ENCODE assay signal across 1 fruit fly cellular context in the genomic region with DNA sequence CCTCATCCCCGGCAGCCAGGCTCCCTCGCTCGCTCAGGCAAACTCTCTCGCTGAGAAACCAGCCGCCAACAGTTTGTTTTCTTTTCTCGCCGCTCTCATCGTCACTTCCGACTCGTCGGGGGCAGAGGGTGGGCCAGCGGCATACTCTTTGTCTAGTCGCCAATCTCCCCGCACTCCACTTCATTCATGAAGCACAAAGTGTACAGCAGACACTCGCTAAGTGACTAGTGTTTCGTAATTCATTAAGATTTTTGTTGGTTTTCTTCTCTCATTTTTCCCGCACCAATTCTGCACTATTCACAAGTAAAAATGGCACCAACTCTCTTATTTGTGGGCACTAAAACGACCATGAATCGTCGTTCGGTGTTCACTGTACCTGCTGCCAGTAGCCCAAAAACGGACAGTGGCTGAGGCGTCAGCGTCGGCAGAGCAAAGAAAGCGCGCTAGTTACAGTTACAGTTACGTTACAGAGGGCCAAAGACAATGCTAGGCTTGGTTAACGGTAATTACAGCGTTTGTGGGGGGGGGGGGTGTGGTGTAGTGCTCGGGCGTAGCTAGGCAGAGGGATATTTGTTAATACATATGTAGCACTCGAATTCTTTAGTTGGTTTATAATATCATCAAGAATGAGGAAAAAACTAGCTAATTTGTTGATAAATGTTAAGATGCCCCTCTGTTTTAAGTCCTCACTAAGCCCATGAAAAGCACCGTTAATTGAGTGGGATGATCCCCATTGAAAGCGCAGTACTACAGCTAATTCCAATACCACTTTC.
A peak's percentile ranks its signal among the peaks of the same experiment; 100 is the strongest.
TF ChIP-seq lines count a peak whose summit lies in the region.

No protein-coding gene starts in this region.

TF ChIP-seq in whole organism, embryonic, 481 proteins besides CTCF, POLR2A, EP300 and RAD21 (continued from another document):
- TF ChIP-seq CG42726 (GFP tag; IDR thresholded peaks at IDR 0.05; lab: Robert Waterston, UW; ENCODE audit: partially characterized antibody): no peak
- peak; percentile 98 for TF ChIP-seq CG9817 (tag; optimal IDR thresholded peaks at IDR 0.05; lab: Kevin White, UChicago)
- TF ChIP-seq Hr78 (GFP tag; optimal IDR thresholded peaks at IDR 0.05; lab: Kevin White, UChicago): peak in 1 of 2 experiments; percentile 94
- peak; percentile 95 for TF ChIP-seq CG13894 (tag; optimal IDR thresholded peaks at IDR 0.05; lab: Kevin White, UChicago)
- TF ChIP-seq slp2 (GFP tag; optimal IDR thresholded peaks at IDR 0.05; lab: Kevin White, UChicago): peak; percentile 99
- TF ChIP-seq CG9437 (GFP tag; optimal IDR thresholded peaks at IDR 0.05; lab: Kevin White, UChicago): peak; percentile 91
- peak; percentile 98 for TF ChIP-seq Ada2b (GFP tag; IDR thresholded peaks at IDR 0.05; lab: Robert Waterston, UW)
- peak; percentile 99 for TF ChIP-seq CG7786 (GFP tag; optimal IDR thresholded peaks at IDR 0.05; lab: Kevin White, UChicago)
- TF ChIP-seq CG3995 (GFP tag; optimal IDR thresholded peaks at IDR 0.05; lab: Kevin White, UChicago): peak; percentile 77
- TF ChIP-seq NFAT (GFP tag; IDR thresholded peaks at IDR 0.05; lab: Robert Waterston, UW): peak; percentile 97
- TF ChIP-seq tgo (GFP tag; IDR thresholded peaks at IDR 0.05; lab: Robert Waterston, UW): peak; percentile 98
- peak; percentile 98 for TF ChIP-seq CG31441 (GFP tag; IDR thresholded peaks at IDR 0.05; lab: Robert Waterston, UW)
- peak; percentile 98 for TF ChIP-seq CG18764 (GFP tag; optimal IDR thresholded peaks at IDR 0.05; lab: Kevin White, UChicago)
- TF ChIP-seq CG14860 (GFP tag; IDR thresholded peaks at IDR 0.05; lab: Robert Waterston, UW; ENCODE audit: partially characterized antibody): no peak
- peak; percentile 97 for TF ChIP-seq pho (GFP tag; optimal IDR thresholded peaks at IDR 0.05; lab: Kevin White, UChicago)
- peak; percentile 76 for TF ChIP-seq CG30020 (tag; optimal IDR thresholded peaks at IDR 0.05; lab: Kevin White, UChicago)
- TF ChIP-seq hbn (GFP tag; IDR thresholded peaks at IDR 0.05; lab: Robert Waterston, UW; ENCODE audit: partially characterized antibody): no peak
- TF ChIP-seq sima (GFP tag; optimal IDR thresholded peaks at IDR 0.05; lab: Kevin White, UChicago): peak; percentile 96
- peak; percentile 98 for TF ChIP-seq HLH54F (GFP tag; optimal IDR thresholded peaks at IDR 0.05; lab: Kevin White, UChicago)
- TF ChIP-seq wor (GFP tag; IDR thresholded peaks at IDR 0.05; lab: Robert Waterston, UW): peak; percentile 99
